Worm (Caenorhabditis elegans): Measurements from ENCODE around the gene fsn-1.

fsn-1 gene

ce11 chrIII:4899728-4900127 lies 37.4 kb upstream of the fsn-1 start:
- TF ChIP-seq nhr-12 (tag; optimal IDR thresholded peaks at IDR 0.05) (peak; percentile 65), ztf-11 (tag; optimal IDR thresholded peaks at IDR 0.05) (no peak), snpc-4 (tag; optimal IDR thresholded peaks at IDR 0.05) (peak; percentile 89), alr-1 (tag; optimal IDR thresholded peaks at IDR 0.05) (peak; percentile 67), peb-1 (tag; optimal IDR thresholded peaks at IDR 0.05) (peak; percentile 41), lin-11 (tag; optimal IDR thresholded peaks at IDR 0.05) (peak; percentile 99), nhr-237 (tag; optimal IDR thresholded peaks at IDR 0.05) (peak; percentile 87), gmeb-1 (tag; optimal IDR thresholded peaks at IDR 0.05) (peak; percentile 93), aly-2 (tag; optimal IDR thresholded peaks at IDR 0.05) (no peak), skn-1 (tag; optimal IDR thresholded peaks at IDR 0.05) (peak; percentile 41), nhr-6 (tag; optimal IDR thresholded peaks at IDR 0.05) (peak; percentile 97), lsy-2 (tag; optimal IDR thresholded peaks at IDR 0.05) (peak; percentile 94 to 97), F13H6.1 (tag; optimal IDR thresholded peaks at IDR 0.05) (peak; percentile 100), elt-3 (tag; optimal IDR thresholded peaks at IDR 0.05) (no peak), sma-3 (GFP tag; optimal IDR thresholded peaks at IDR 0.05) (peak; percentile 100), crh-2 (tag; optimal IDR thresholded peaks at IDR 0.05) (peak; percentile 99), unc-62 (GFP tag; optimal IDR thresholded peaks at IDR 0.05) (peak; percentile 95), nhr-23 (tag; optimal IDR thresholded peaks at IDR 0.05) (no peak), elt-1 (tag; optimal IDR thresholded peaks at IDR 0.05) (peak; percentile 19), nhr-21 (tag; optimal IDR thresholded peaks at IDR 0.05) (peak; percentile 99), sma-9 (GFP tag; optimal IDR thresholded peaks at IDR 0.05) (peak; percentile 99), sma-9 (tag; optimal IDR thresholded peaks at IDR 0.05) (no peak), nhr-10 (tag; optimal IDR thresholded peaks at IDR 0.05) (peak; percentile 86), Y55F3AM.14 (GFP tag; optimal IDR thresholded peaks at IDR 0.05) (peak; percentile 99), nhr-77 (tag; optimal IDR thresholded peaks at IDR 0.05) (peak; percentile 89), fos-1 (tag; optimal IDR thresholded peaks at IDR 0.05) (peak; percentile 100), blmp-1 (tag; optimal IDR thresholded peaks at IDR 0.05; ENCODE audit: insufficient read depth) (peak; percentile 99), ztf-1 (GFP tag; conservative IDR thresholded peaks at IDR 0.05) (0 out of 2 replicates have a peak, but pooled peaks have one; percentile 58), unc-39 (tag; optimal IDR thresholded peaks at IDR 0.05) (no peak), nhr-25 (tag; optimal IDR thresholded peaks at IDR 0.05) (peak; percentile 99), mab-5 (tag; optimal IDR thresholded peaks at IDR 0.05) (peak; percentile 96), dmd-4 (tag; optimal IDR thresholded peaks at IDR 0.05) (peak; percentile 68), ztf-4 (tag; optimal IDR thresholded peaks at IDR 0.05) (peak; percentile 99), ama-1 (optimal IDR thresholded peaks at IDR 0.05) (peak; percentile 36), ceh-16 (tag; optimal IDR thresholded peaks at IDR 0.05) (peak; percentile 99), mdl-1 (tag; optimal IDR thresholded peaks at IDR 0.05) (peak; percentile 94 to 99), zag-1 (tag; optimal IDR thresholded peaks at IDR 0.05) (peak; percentile 98), lin-13 (GFP tag; optimal IDR thresholded peaks at IDR 0.05) (peak; percentile 98), egl-27 (tag; optimal IDR thresholded peaks at IDR 0.05) (peak; percentile 98), mbf-1 (tag; optimal IDR thresholded peaks at IDR 0.05) (no peak), ZK546.5 (tag; optimal IDR thresholded peaks at IDR 0.05) (peak; percentile 88), nhr-11 (tag; optimal IDR thresholded peaks at IDR 0.05) (no peak), lin-39 (tag; optimal IDR thresholded peaks at IDR 0.05) (peak; percentile 77), C34F6.9 (tag; optimal IDR thresholded peaks at IDR 0.05) (peak; percentile 99), unc-55 (GFP tag; optimal IDR thresholded peaks at IDR 0.05) (peak; percentile 99), R02D3.7 (tag; optimal IDR thresholded peaks at IDR 0.05) (peak; percentile 69), nhr-129 (tag; optimal IDR thresholded peaks at IDR 0.05) (peak; percentile 99), ceh-82 (tag; optimal IDR thresholded peaks at IDR 0.05) (peak; percentile 92), sem-4 (tag; optimal IDR thresholded peaks at IDR 0.05) (peak; percentile 99)
